Worm (Caenorhabditis elegans) whole organism, L2 larva: ENCODE measurements around the gene mrpl-42.
A peak's percentile ranks its signal among the peaks of the same experiment; 100 is the strongest.

Experiments used
- aly-2 ChIP-seq: fragments of 150-350 bp; optimal IDR thresholded peaks from 2 replicates; lab custom pipeline; 2014; ENCODE audit warnings: missing biosample characterization, missing genetic modification characterization
- ama-1 ChIP-seq: fragments of 150-350 bp; optimal IDR thresholded peaks from 2 replicates; lab custom pipeline; 2018; ENCODE audit warnings: inconsistent platforms
- crh-2 ChIP-seq: sonication (generic microtip); optimal IDR thresholded peaks from 2 replicates; lab custom pipeline; 2017; ENCODE audit warnings: missing biosample characterization, missing genetic modification characterization
- lsy-2 ChIP-seq, 2 experiments: fragments of 150-350 bp in 1 of 2; sonication (generic microtip) in 1 of 2; optimal IDR thresholded peaks; 2 replicates each; lab custom pipeline; 2014 to 2017; ENCODE audit warnings: missing biosample characterization in 2 of 2, missing genetic modification characterization in 2 of 2
- mab-5 ChIP-seq: fragments of 150-350 bp; optimal IDR thresholded peaks from 2 replicates; lab custom pipeline; 2014; ENCODE audit warnings: missing biosample characterization, missing genetic modification characterization
- mdl-1 ChIP-seq, 2 experiments: fragments of 150-350 bp in 1 of 2; sonication (generic microtip) in 1 of 2; optimal IDR thresholded peaks; 2 replicates each; lab custom pipeline; 2017; ENCODE audit warnings: missing biosample characterization in 2 of 2, missing genetic modification characterization in 2 of 2
- nhr-23 ChIP-seq: fragments of 150-350 bp; optimal IDR thresholded peaks from 2 replicates; lab custom pipeline; 2014; ENCODE audit warnings: missing biosample characterization, missing genetic modification reagents, missing genetic modification characterization
- ztf-4 ChIP-seq: fragments of 150-350 bp; optimal IDR thresholded peaks from 2 replicates; lab custom pipeline; 2014; ENCODE audit warnings: missing biosample characterization, missing genetic modification characterization

- TF ChIP-seq aly-2 (no peak), ama-1 (lab: Kevin White, UChicago) (no peak), lsy-2 (tag; optimal IDR thresholded peaks at IDR 0.05; lab: Kevin White, UChicago) (peak in 1 of 2 experiments; percentile 40), mab-5 (tag; lab: Kevin White, UChicago) (no peak), crh-2 (tag; lab: Kevin White, UChicago) (peak; percentile 15), ztf-4 (tag; lab: Kevin White, UChicago) (no peak), mdl-1 (tag; optimal IDR thresholded peaks at IDR 0.05; lab: Kevin White, UChicago) (no peak), nhr-23 (tag; lab: Kevin White, UChicago) (no peak)
Measured at ce11 chrIV:9104071-9105016, 10.1 kb upstream of the mrpl-42 start, which contains the start of the genes C01F6.14 and fem-3.
